Worm (Caenorhabditis elegans) whole organism, L4/young adult: ENCODE measurements around the gene btf-1.

ENCODE experiments used
- W03F9.2 ChIP-seq: fragments of 150-350 bp; optimal IDR thresholded peaks from 2 replicates; lab custom pipeline; 2014; ENCODE audit warnings: missing biosample characterization, missing genetic modification characterization
- dao-5 ChIP-seq: sonication (generic microtip); optimal IDR thresholded peaks from 2 replicates; lab custom pipeline; 2016; ENCODE audit warnings: missing genotype, missing genetic modification characterization, moderate library complexity, missing compliant biosample characterization
- him-1 ChIP-seq: sonication (generic microtip); optimal IDR thresholded peaks from 2 replicates; lab custom pipeline; 2016; ENCODE audit warnings: missing genotype, missing genetic modification reagents, missing genetic modification characterization, missing compliant biosample characterization

DNA sequence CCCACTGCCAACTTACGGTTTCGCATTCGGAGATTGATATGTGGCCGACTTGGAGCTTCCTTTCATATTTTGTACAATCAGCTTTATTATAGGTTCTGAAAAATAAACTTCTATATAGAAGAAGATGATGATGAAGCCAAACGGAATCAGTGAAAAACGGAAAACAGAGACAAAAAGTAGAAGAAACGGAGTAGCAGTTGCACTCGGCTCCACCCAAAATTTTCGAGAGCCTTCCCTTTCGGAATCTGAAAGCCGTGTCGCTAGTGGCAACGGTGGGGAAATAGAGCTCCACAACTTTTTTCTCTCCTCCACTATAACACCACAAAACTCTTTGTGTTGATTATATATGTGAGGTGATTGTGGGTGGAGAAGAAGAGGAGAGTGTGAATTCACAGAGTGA, 18.5 kb upstream of the btf-1 start, which contains the start of gene W09H1.1:
- no peak for TF ChIP-seq dao-5 (tag; lab: Kevin White, UChicago)
- TF ChIP-seq him-1, result no peak
- no peak for TF ChIP-seq W03F9.2
